Worm (Caenorhabditis elegans) whole organism, young adult: ENCODE results near the gene unc-44.

ENCODE experiments used
- B0035.1 ChIP-seq: sonication (generic microtip); optimal IDR thresholded peaks from 2 replicates; lab custom pipeline; 2016; ENCODE audit warnings: missing genetic modification characterization, mild to moderate bottlenecking, missing compliant biosample characterization, missing genotype, missing genetic modification reagents
- C06A6.2 ChIP-seq: fragments of 200-800 bp; sonication (Bioruptor generic); conservative IDR thresholded peaks from 2 replicates; pipeline ENCODE4 v1.3.6; 2022; ENCODE audit warnings: missing genetic modification characterization, missing compliant biosample characterization
- F22D6.2 ChIP-seq: sonication (generic microtip); optimal IDR thresholded peaks from 2 replicates; lab custom pipeline; 2016; ENCODE audit warnings: mild to moderate bottlenecking, missing genetic modification characterization, missing compliant biosample characterization
- F37B4.10 ChIP-seq: fragments of 200-800 bp; sonication (Bioruptor generic); IDR thresholded peaks from 2 replicates; pipeline ENCODE4 v1.3.6; 2022; ENCODE audit warnings: missing genetic modification characterization, missing compliant biosample characterization
- F39B2.1 ChIP-seq: fragments of 200-800 bp; sonication (Bioruptor generic); IDR thresholded peaks from 2 replicates; pipeline ENCODE4 v1.3.6; 2022; ENCODE audit warnings: missing genetic modification reagents, missing genetic modification characterization, missing compliant biosample characterization
- K12H6.12 ChIP-seq: fragments of 200-800 bp; sonication (Bioruptor generic); optimal IDR thresholded peaks from 2 replicates; lab custom pipeline; 2018; ENCODE audit warnings: mild to moderate bottlenecking, missing genetic modification characterization, missing compliant biosample characterization
- T26A5.8 ChIP-seq: sonication (generic microtip); optimal IDR thresholded peaks from 2 replicates; lab custom pipeline; 2016; ENCODE audit warnings: missing genetic modification characterization, missing compliant biosample characterization
- Y53G8AR.9 ChIP-seq: fragments of 200-800 bp; sonication (Bioruptor generic); conservative IDR thresholded peaks from 2 replicates; pipeline ENCODE4 v1.3.6; 2022; ENCODE audit warnings: missing genetic modification reagents, missing genetic modification characterization, missing compliant biosample characterization
- attf-5 ChIP-seq: fragments of 200-800 bp; sonication (Bioruptor generic); optimal IDR thresholded peaks from 2 replicates; lab custom pipeline; 2018; ENCODE audit warnings: mild to moderate bottlenecking, missing genetic modification characterization, missing compliant biosample characterization
- attf-6 ChIP-seq: fragments of 200-800 bp; sonication (Bioruptor generic); IDR thresholded peaks from 2 replicates; pipeline ENCODE4 v1.3.6; 2022; ENCODE audit warnings: missing genetic modification reagents, missing genetic modification characterization, missing compliant biosample characterization
- bed-1 ChIP-seq: fragments of 200-800 bp; sonication (Bioruptor generic); IDR thresholded peaks from 2 replicates; pipeline ENCODE4 v1.3.6; 2022; ENCODE audit warnings: missing genetic modification reagents, missing genetic modification characterization, missing compliant biosample characterization
- ccch-3 ChIP-seq: fragments of 200-800 bp; sonication (Bioruptor generic); optimal IDR thresholded peaks from 2 replicates; lab custom pipeline; 2018; ENCODE audit warnings: mild to moderate bottlenecking, missing genetic modification characterization, missing compliant biosample characterization
- ceh-100 ChIP-seq: fragments of 200-800 bp; sonication (Bioruptor generic); IDR thresholded peaks from 2 replicates; pipeline ENCODE4 v1.3.6; 2022; ENCODE audit warnings: missing genetic modification reagents, missing genetic modification characterization, missing compliant biosample characterization
- ceh-27 ChIP-seq: fragments of 200-800 bp; sonication (Bioruptor generic); optimal IDR thresholded peaks from 2 replicates; lab custom pipeline; 2018; ENCODE audit warnings: mild to moderate bottlenecking, missing genetic modification characterization, moderate library complexity, missing compliant biosample characterization
- chd-7 ChIP-seq: sonication (generic microtip); optimal IDR thresholded peaks from 2 replicates; lab custom pipeline; 2016; ENCODE audit warnings: mild to moderate bottlenecking, missing genetic modification characterization, moderate library complexity, missing compliant biosample characterization
- dox-1 ChIP-seq: fragments of 200-800 bp; sonication (Bioruptor generic); IDR thresholded peaks from 2 replicates; pipeline ENCODE4 v1.3.6; 2022; ENCODE audit warnings: missing genetic modification reagents, missing genetic modification characterization, missing compliant biosample characterization
- egl-44 ChIP-seq: fragments of 200-800 bp; sonication (Bioruptor generic); IDR thresholded peaks from 2 replicates; pipeline ENCODE4 v1.3.6; 2022; ENCODE audit warnings: missing genetic modification reagents, missing genetic modification characterization, missing compliant biosample characterization
- hlh-26 ChIP-seq: fragments of 200-800 bp; sonication (Bioruptor generic); conservative IDR thresholded peaks from 2 replicates; pipeline ENCODE4 v1.3.6; 2022; ENCODE audit warnings: missing genetic modification reagents, missing genetic modification characterization, missing compliant biosample characterization
- let-607 ChIP-seq, 2 experiments: fragments of 200-800 bp in 1 of 2; sonication (Bioruptor generic) in 1 of 2; sonication (generic microtip) in 1 of 2; optimal IDR thresholded peaks; 2 replicates each; lab custom pipeline; 2016 to 2018; ENCODE audit warnings: mild to moderate bottlenecking in 2 of 2, missing compliant biosample characterization in 2 of 2, missing genetic modification characterization in 2 of 2, moderate library complexity in 2 of 2, missing genotype in 1 of 2
- lir-1 ChIP-seq: fragments of 200-800 bp; sonication (Bioruptor generic); conservative IDR thresholded peaks from 2 replicates; pipeline ENCODE4 v1.3.6; 2022; ENCODE audit warnings: missing genetic modification reagents, missing genetic modification characterization, missing compliant biosample characterization
- lsy-27 ChIP-seq: sonication (generic microtip); optimal IDR thresholded peaks from 2 replicates; lab custom pipeline; 2017; ENCODE audit warnings: missing genetic modification characterization, mild to moderate bottlenecking, missing compliant biosample characterization, antibody characterized with exemption, missing genotype, borderline replicate concordance; ENCODE audit not compliant: insufficient read depth
- mcd-1 ChIP-seq: fragments of 200-800 bp; sonication (Bioruptor generic); IDR thresholded peaks from 2 replicates; pipeline ENCODE4 v1.3.6; 2022; ENCODE audit warnings: missing genetic modification reagents, missing genetic modification characterization, missing compliant biosample characterization
- nhr-120 ChIP-seq: fragments of 200-800 bp; sonication (Bioruptor generic); IDR thresholded peaks from 2 replicates; pipeline ENCODE4 v1.3.6; 2022; ENCODE audit warnings: missing genetic modification characterization, missing compliant biosample characterization
- nhr-179 ChIP-seq: sonication (generic microtip); optimal IDR thresholded peaks from 2 replicates; lab custom pipeline; 2016; ENCODE audit warnings: mild to moderate bottlenecking, missing genetic modification characterization, missing compliant biosample characterization
- pbrm-1 ChIP-seq: fragments of 200-800 bp; sonication (Bioruptor generic); IDR thresholded peaks from 2 replicates; pipeline ENCODE4 v1.3.6; 2022; ENCODE audit warnings: missing genetic modification reagents, missing genetic modification characterization, missing compliant biosample characterization
- pha-4 ChIP-seq: fragments of 150-350 bp; sonication (generic microtip); optimal IDR thresholded peaks from 2 replicates; lab custom pipeline; 2014; ENCODE audit warnings: missing biosample characterization, missing genetic modification reagents, missing genetic modification characterization
- rcor-1 ChIP-seq: fragments of 200-800 bp; sonication (Bioruptor generic); IDR thresholded peaks from 2 replicates; pipeline ENCODE4 v1.3.6; 2022; ENCODE audit warnings: missing genetic modification reagents, missing genetic modification characterization, missing compliant biosample characterization
- rec-8 ChIP-seq, 2 experiments: sonication (generic microtip); optimal IDR thresholded peaks; 2 replicates each; lab custom pipeline; 2016; ENCODE audit warnings: mild to moderate bottlenecking in 2 of 2, missing genetic modification characterization in 2 of 2, missing genetic modification reagents in 2 of 2, missing genotype in 2 of 2, missing biosample characterization in 1 of 2, missing compliant biosample characterization in 1 of 2, moderate library complexity in 1 of 2
- sdz-38 ChIP-seq: sonication (generic microtip); optimal IDR thresholded peaks from 2 replicates; lab custom pipeline; 2016; ENCODE audit warnings: missing genotype, missing genetic modification characterization, missing compliant biosample characterization
- snpc-1.3 ChIP-seq: sonication (generic microtip); optimal IDR thresholded peaks from 2 replicates; lab custom pipeline; 2017; ENCODE audit warnings: missing genetic modification characterization, mild to moderate bottlenecking, missing compliant biosample characterization, antibody characterized with exemption, moderate library complexity, missing genotype, missing genetic modification reagents; ENCODE audit not compliant: insufficient read depth
- sptf-2 ChIP-seq: fragments of 200-800 bp; sonication (Bioruptor generic); optimal IDR thresholded peaks from 2 replicates; lab custom pipeline; 2018; ENCODE audit warnings: mild to moderate bottlenecking, missing genetic modification characterization, missing compliant biosample characterization
- unc-62 ChIP-seq: fragments of 150-350 bp; optimal IDR thresholded peaks from 2 replicates; lab custom pipeline; 2014; ENCODE audit warnings: missing biosample characterization, missing genetic modification reagents, missing genetic modification characterization
- xnd-1 ChIP-seq: sonication (generic microtip); optimal IDR thresholded peaks from 2 replicates; lab custom pipeline; 2016; ENCODE audit warnings: missing genotype, missing genetic modification reagents, missing genetic modification characterization, missing compliant biosample characterization
- ztf-28 ChIP-seq: fragments of 200-800 bp; sonication (Bioruptor generic); IDR thresholded peaks from 2 replicates; pipeline ENCODE4 v1.3.6; 2022; ENCODE audit warnings: missing genetic modification reagents, missing genetic modification characterization, missing compliant biosample characterization
- ztf-6 ChIP-seq: fragments of 200-800 bp; sonication (Bioruptor generic); IDR thresholded peaks from 2 replicates; pipeline ENCODE4 v1.3.6; 2022; ENCODE audit warnings: missing genetic modification reagents, missing genetic modification characterization, missing compliant biosample characterization

Gene unc-44

ce11 chrIV:5975202-5975601 is at the start of gene unc-44:
Gene unc-44, plus strand, starts transcription at chrIV:5975557.
- TF ChIP-seq dox-1 (GFP tag; lab: Robert Waterston, UW) (no peak), rcor-1 (GFP tag; lab: Robert Waterston, UW) (no peak), snpc-1.3 (tag; lab: Kevin White, UChicago) (no peak), egl-44 (GFP tag; lab: Robert Waterston, UW) (no peak), bed-1 (no peak), chd-7 (tag; lab: Kevin White, UChicago) (no peak)

DNA sequence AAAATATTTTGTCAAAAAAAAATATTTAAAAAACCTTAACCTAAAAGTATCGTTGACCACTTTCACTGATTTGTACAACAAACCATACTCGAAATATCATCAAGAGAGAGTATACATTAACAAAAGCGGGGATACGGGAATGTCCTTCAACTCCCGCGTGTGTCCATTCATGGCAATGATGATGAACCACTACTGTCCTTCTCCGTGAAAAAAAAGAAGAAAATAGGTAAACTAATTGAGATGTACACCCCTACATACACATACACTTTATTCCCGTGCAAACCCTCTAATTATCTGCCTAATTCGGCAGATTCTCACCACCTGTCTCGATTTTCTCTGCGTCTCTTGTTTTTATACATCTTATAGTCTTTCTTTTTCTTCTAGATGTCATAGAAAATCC is 48.7 kb upstream of the unc-44 start:
- TF ChIP-seq ceh-27 (GFP tag; lab: Kevin White, UChicago) (no peak), let-607 (tag; optimal IDR thresholded peaks at IDR 0.05; lab: Kevin White, UChicago) (no peak), ztf-28 (GFP tag; lab: Robert Waterston, UW) (no peak), snpc-1.3 (tag; lab: Kevin White, UChicago) (no peak), T26A5.8 (tag; lab: Kevin White, UChicago) (no peak), egl-44 (GFP tag; lab: Robert Waterston, UW) (no peak), F37B4.10 (no peak)

DNA sequence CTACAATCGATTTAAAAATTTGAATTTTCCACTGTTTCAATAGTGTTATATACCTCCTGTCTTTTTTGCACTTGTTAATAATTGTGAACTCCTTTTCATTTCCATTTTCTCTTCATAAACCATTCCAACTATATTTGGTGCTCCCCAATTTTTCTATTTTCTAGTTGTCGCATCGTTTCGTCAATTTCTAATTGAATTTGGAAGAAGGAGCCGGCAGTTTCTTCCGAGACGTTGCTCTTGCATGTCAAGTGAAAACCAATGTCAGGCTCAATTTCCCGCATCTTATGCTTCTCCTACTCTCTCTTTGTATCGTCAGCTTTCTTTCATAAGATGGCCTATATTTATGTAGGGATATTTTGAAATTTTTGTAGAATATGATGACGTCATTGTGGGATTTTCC is 47.6 kb upstream of the unc-44 start:
- no peak for TF ChIP-seq rec-8 (tag; optimal IDR thresholded peaks at IDR 0.05; lab: Kevin White, UChicago)
- TF ChIP-seq, all 124 proteins: peak for 0

DNA sequence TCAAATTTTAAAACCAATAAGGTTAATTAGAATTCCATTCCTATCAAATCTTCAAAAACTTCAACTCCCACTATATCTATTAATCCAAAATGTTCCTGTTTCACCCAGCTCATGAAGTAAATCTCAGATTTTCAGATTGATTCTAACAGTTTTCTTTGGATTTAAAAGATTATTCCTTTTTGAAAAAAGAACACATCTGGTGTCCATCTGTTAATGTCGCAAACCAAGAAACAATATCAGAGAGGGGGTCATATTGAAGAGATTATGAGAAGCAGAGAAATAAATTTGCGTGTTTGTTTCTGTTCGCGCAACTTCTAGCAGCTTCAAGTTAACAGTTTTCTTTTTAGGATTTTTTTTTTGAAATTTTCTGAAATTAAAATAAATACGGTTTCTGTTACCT is 46.4 kb upstream of the unc-44 start:
- TF ChIP-seq sdz-38 (no peak), ccch-3 (GFP tag; lab: Kevin White, UChicago) (no peak), snpc-1.3 (tag; lab: Kevin White, UChicago) (no peak), ceh-100 (GFP tag; lab: Robert Waterston, UW) (no peak), mcd-1 (GFP tag; lab: Robert Waterston, UW) (no peak), pha-4 (tag; lab: Kevin White, UChicago) (no peak), hlh-26 (GFP tag; lab: Robert Waterston, UW) (no peak), C06A6.2 (no peak), attf-6 (GFP tag; lab: Robert Waterston, UW) (no peak), F22D6.2 (tag; lab: Kevin White, UChicago) (no peak), pbrm-1 (GFP tag; lab: Robert Waterston, UW) (no peak), nhr-120 (GFP tag; lab: Robert Waterston, UW) (no peak), sptf-2 (GFP tag; lab: Kevin White, UChicago) (no peak), lir-1 (GFP tag; lab: Robert Waterston, UW) (no peak), B0035.1 (tag; lab: Kevin White, UChicago) (no peak), nhr-179 (tag; lab: Kevin White, UChicago) (no peak), ztf-6 (no peak), unc-62 (GFP tag; lab: Kevin White, UChicago) (no peak), Y53G8AR.9 (GFP tag; lab: Robert Waterston, UW) (no peak)

DNA sequence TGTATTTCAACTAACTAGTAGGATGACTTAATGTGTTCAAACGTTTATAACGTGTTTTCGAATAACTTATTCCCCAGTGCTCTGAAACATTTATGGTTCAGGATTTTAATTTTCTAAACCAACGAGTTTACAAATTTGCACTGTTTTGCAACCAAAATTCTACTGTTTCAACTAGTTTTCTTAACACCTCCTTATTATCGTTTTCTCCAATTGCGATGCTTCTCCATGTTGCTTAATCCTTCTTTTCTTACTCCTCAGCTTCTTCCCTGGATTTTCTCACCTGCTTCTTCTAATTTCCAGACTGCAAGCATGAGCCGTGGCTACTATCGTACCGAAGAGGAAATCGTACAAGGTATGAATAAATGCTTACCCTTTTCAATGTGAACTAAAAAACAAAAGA is 45.0 kb upstream of the unc-44 start, which contains the start of gene lin-33:
lin-33 (plus strand) TSS at position 301 of the 400 bp plus-strand sequence.
- TF ChIP-seq nhr-120 (GFP tag; lab: Robert Waterston, UW) (no peak), attf-5 (GFP tag; lab: Kevin White, UChicago) (no peak), xnd-1 (no peak), F37B4.10 (no peak), let-607 (tag; optimal IDR thresholded peaks at IDR 0.05; lab: Kevin White, UChicago) (no peak), lsy-27 (tag; lab: Kevin White, UChicago) (no peak), F39B2.1 (no peak), K12H6.12 (no peak)
